Worm (Caenorhabditis elegans) whole organism, midembryonic: Measurements from ENCODE around the gene flp-10.

ENCODE experiments used
- flt-1 ChIP-seq: fragments of 200-800 bp; sonication (Bioruptor generic); IDR thresholded peaks from 2 replicates; pipeline ENCODE4 v1.3.6; 2022; ENCODE audit warnings: missing genetic modification characterization, missing compliant biosample characterization
- med-1 ChIP-seq: sonication (generic microtip); optimal IDR thresholded peaks from 2 replicates; lab custom pipeline; 2017; ENCODE audit warnings: missing genetic modification characterization, mild to moderate bottlenecking, missing compliant biosample characterization, antibody characterized with exemption, missing genetic modification reagents; ENCODE audit not compliant: insufficient read depth
- ztf-23 ChIP-seq: fragments of 200-800 bp; sonication (Bioruptor generic); IDR thresholded peaks from 2 replicates; pipeline ENCODE4 v1.3.6; 2022; ENCODE audit warnings: missing genetic modification reagents, missing genetic modification characterization, missing compliant biosample characterization
- ztf-29 ChIP-seq: fragments of 200-800 bp; sonication (Bioruptor generic); IDR thresholded peaks from 2 replicates; pipeline ENCODE4 v1.3.6; 2022; ENCODE audit warnings: missing genetic modification reagents, missing genetic modification characterization, missing compliant biosample characterization

DNA sequence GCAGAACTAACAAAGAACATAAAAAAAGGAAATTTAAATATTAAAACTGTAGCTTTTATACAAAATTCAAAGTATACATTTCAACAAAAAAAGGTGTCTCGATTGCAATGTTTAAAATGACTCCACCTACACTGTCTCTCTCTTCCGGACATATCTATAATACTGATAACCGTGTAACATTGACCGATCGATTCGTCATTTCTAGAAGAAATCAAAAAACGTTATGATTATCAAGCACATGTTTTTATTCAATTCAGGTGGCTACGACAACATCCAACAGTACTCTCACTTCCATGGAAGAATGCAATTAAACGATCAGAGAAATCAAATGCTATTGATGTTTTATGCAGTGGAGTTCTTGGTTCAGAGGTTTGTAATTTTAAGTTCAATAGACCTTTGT lies 29.8 kb downstream of the flp-10 start:
- no peak for TF ChIP-seq flt-1 (GFP tag; lab: Robert Waterston, UW)
- TF ChIP-seq ztf-29 (GFP tag; lab: Robert Waterston, UW): no peak
- TF ChIP-seq ztf-23 (GFP tag; lab: Robert Waterston, UW): no peak
- TF ChIP-seq med-1 (GFP tag; lab: Kevin White, UChicago): no peak
